ENCODE assay signal across 5 worm cellular contexts in genomic region chrV:7157089-7157488, ce11.
TF ChIP-seq lines count a peak whose summit lies in the region.

ugt-39 (plus strand) TSS chrV:7157142.

TF ChIP-seq in whole organism, L1 larva, 84 proteins besides CTCF, POLR2A, EP300 and RAD21:
- TF ChIP-seq skn-1 (tag; optimal IDR thresholded peaks at IDR 0.05; lab: Kevin White, UChicago): no peak
- peak in 3 of 6 experiments; percentile 17 to 42 (median 41) for TF ChIP-seq elt-3 (tag; optimal IDR thresholded peaks at IDR 0.05; lab: Kevin White, UChicago)
- TF ChIP-seq lin-13 (GFP tag; optimal IDR thresholded peaks at IDR 0.05; lab: Kevin White, UChicago): no peak
- TF ChIP-seq fkh-4 (tag; optimal IDR thresholded peaks at IDR 0.05; lab: Kevin White, UChicago; ENCODE audit: borderline replicate concordance): no peak
- TF ChIP-seq snu-23 (GFP tag; optimal IDR thresholded peaks at IDR 0.05; lab: Kevin White, UChicago): peak; percentile 5
- TF ChIP-seq hpl-2 (GFP tag; optimal IDR thresholded peaks at IDR 0.05; lab: Kevin White, UChicago): no peak
- TF ChIP-seq aha-1 (tag; optimal IDR thresholded peaks at IDR 0.05; lab: Kevin White, UChicago): no peak
- no peak for TF ChIP-seq lin-35 (GFP tag; optimal IDR thresholded peaks at IDR 0.05; lab: Kevin White, UChicago)
- TF ChIP-seq mef-2 (tag; optimal IDR thresholded peaks at IDR 0.05; lab: Kevin White, UChicago): no peak
- no peak for TF ChIP-seq rnt-1 (tag; optimal IDR thresholded peaks at IDR 0.05; lab: Kevin White, UChicago)
- no peak for TF ChIP-seq snpc-4 (tag; optimal IDR thresholded peaks at IDR 0.05; lab: Kevin White, UChicago)
- TF ChIP-seq lin-14 (GFP tag; optimal IDR thresholded peaks at IDR 0.05; lab: Kevin White, UChicago): peak; percentile 41
- TF ChIP-seq efl-1 (optimal IDR thresholded peaks at IDR 0.05; lab: Kevin White, UChicago): no peak
- TF ChIP-seq efl-1 (GFP tag; optimal IDR thresholded peaks at IDR 0.05 in 1 of 2; lab: Kevin White, UChicago): no peak
- peak; percentile 20 for TF ChIP-seq nhr-20 (tag; optimal IDR thresholded peaks at IDR 0.05; lab: Kevin White, UChicago)
- peak; percentile 62 for TF ChIP-seq elt-2 (tag; optimal IDR thresholded peaks at IDR 0.05; lab: Kevin White, UChicago)
- TF ChIP-seq hlh-4 (tag; optimal IDR thresholded peaks at IDR 0.05; lab: Kevin White, UChicago): no peak
- TF ChIP-seq alr-1 (tag; optimal IDR thresholded peaks at IDR 0.05; lab: Kevin White, UChicago; ENCODE audit: borderline replicate concordance): no peak

TF ChIP-seq in whole organism, L2 larva, 48 proteins besides CTCF, POLR2A, EP300 and RAD21:
- TF ChIP-seq unc-39 (tag; optimal IDR thresholded peaks at IDR 0.05; lab: Kevin White, UChicago) (no peak), snpc-4 (tag; optimal IDR thresholded peaks at IDR 0.05; lab: Kevin White, UChicago) (no peak), fos-1 (tag; optimal IDR thresholded peaks at IDR 0.05; lab: Kevin White, UChicago) (peak; percentile 58), unc-55 (GFP tag; optimal IDR thresholded peaks at IDR 0.05; lab: Kevin White, UChicago) (no peak), R02D3.7 (tag; optimal IDR thresholded peaks at IDR 0.05; lab: Kevin White, UChicago) (no peak), lin-11 (tag; optimal IDR thresholded peaks at IDR 0.05; lab: Kevin White, UChicago) (no peak), lsy-2 (tag; optimal IDR thresholded peaks at IDR 0.05; lab: Kevin White, UChicago) (no peak), sma-3 (GFP tag; optimal IDR thresholded peaks at IDR 0.05; lab: Kevin White, UChicago) (peak; percentile 1), nhr-129 (tag; optimal IDR thresholded peaks at IDR 0.05; lab: Kevin White, UChicago) (no peak), sma-9 (GFP tag; optimal IDR thresholded peaks at IDR 0.05; lab: Kevin White, UChicago) (peak; percentile 51), sma-9 (tag; optimal IDR thresholded peaks at IDR 0.05; lab: Kevin White, UChicago) (no peak)
TF ChIP-seq in whole organism, L2 larva: peak in this region for 3.

TF ChIP-seq in whole organism, L3 larva, 47 proteins besides CTCF, POLR2A, EP300 and RAD21:
- TF ChIP-seq aly-2 (tag; optimal IDR thresholded peaks at IDR 0.05; lab: Kevin White, UChicago) (no peak), nfya-1 (tag; optimal IDR thresholded peaks at IDR 0.05; lab: Kevin White, UChicago; ENCODE audit: insufficient read depth) (no peak), fkh-10 (GFP tag; optimal IDR thresholded peaks at IDR 0.05; lab: Kevin White, UChicago) (no peak), nhr-76 (tag; optimal IDR thresholded peaks at IDR 0.05; lab: Kevin White, UChicago) (no peak), nhr-28 (tag; optimal IDR thresholded peaks at IDR 0.05; lab: Kevin White, UChicago) (no peak), skn-1 (tag; optimal IDR thresholded peaks at IDR 0.05; lab: Kevin White, UChicago) (peak; percentile 38), eor-1 (tag; optimal IDR thresholded peaks at IDR 0.05; lab: Kevin White, UChicago) (no peak), elt-2 (tag; optimal IDR thresholded peaks at IDR 0.05; lab: Kevin White, UChicago) (peak; percentile 61), egl-27 (tag; optimal IDR thresholded peaks at IDR 0.05; lab: Kevin White, UChicago) (no peak), ztf-11 (tag; optimal IDR thresholded peaks at IDR 0.05; lab: Kevin White, UChicago) (no peak), fkh-2 (tag; optimal IDR thresholded peaks at IDR 0.05; lab: Kevin White, UChicago) (no peak), hmg-11 (tag; optimal IDR thresholded peaks at IDR 0.05; lab: Kevin White, UChicago) (no peak), ztf-4 (tag; optimal IDR thresholded peaks at IDR 0.05; lab: Kevin White, UChicago) (no peak), pqm-1 (tag; optimal IDR thresholded peaks at IDR 0.05; lab: Kevin White, UChicago) (peak; percentile 69), elt-1 (tag; optimal IDR thresholded peaks at IDR 0.05; lab: Kevin White, UChicago) (no peak)

TF ChIP-seq in whole organism, L4 larva, 104 proteins besides CTCF, POLR2A, EP300 and RAD21 (continues in another document):
- peak; percentile 70 for TF ChIP-seq dmd-6 (GFP tag; IDR thresholded peaks at IDR 0.05; lab: Robert Waterston, UW)
- no peak for TF ChIP-seq lin-38 (GFP tag; IDR thresholded peaks at IDR 0.05; lab: Robert Waterston, UW)
- no peak for TF ChIP-seq T20F7.1 (GFP tag; optimal IDR thresholded peaks at IDR 0.05; lab: Kevin White, UChicago)
- TF ChIP-seq mep-1 (tag; optimal IDR thresholded peaks at IDR 0.05; lab: Kevin White, UChicago): no peak
- TF ChIP-seq ama-1 (optimal IDR thresholded peaks at IDR 0.05; lab: Kevin White, UChicago): no peak
- TF ChIP-seq dve-1 (tag; optimal IDR thresholded peaks at IDR 0.05; lab: Kevin White, UChicago; ENCODE audit: insufficient read depth): peak; percentile 16
- no peak for TF ChIP-seq zag-1 (tag; optimal IDR thresholded peaks at IDR 0.05; lab: Kevin White, UChicago)
- no peak for TF ChIP-seq nhr-11 (tag; optimal IDR thresholded peaks at IDR 0.05; lab: Kevin White, UChicago)
- TF ChIP-seq nhr-28 (tag; optimal IDR thresholded peaks at IDR 0.05; lab: Kevin White, UChicago): peak; percentile 87
- no peak for TF ChIP-seq snpc-1.2 (GFP tag; IDR thresholded peaks at IDR 0.05; lab: Robert Waterston, UW)
- TF ChIP-seq duxl-1 (tag; optimal IDR thresholded peaks at IDR 0.05; lab: Kevin White, UChicago; ENCODE audit: poor library complexity): no peak
- no peak for TF ChIP-seq skn-1 (tag; optimal IDR thresholded peaks at IDR 0.05; lab: Kevin White, UChicago)
- TF ChIP-seq nhr-102 (tag; optimal IDR thresholded peaks at IDR 0.05; lab: Kevin White, UChicago): peak; percentile 68
- TF ChIP-seq nhr-48 (tag; optimal IDR thresholded peaks at IDR 0.05; lab: Kevin White, UChicago): no peak
- TF ChIP-seq php-3 (GFP tag; IDR thresholded peaks at IDR 0.05; lab: Robert Waterston, UW): 0 out of 2 replicates have a peak, but pooled peaks have one; percentile 47
- no peak for TF ChIP-seq F10B5.3 (tag; optimal IDR thresholded peaks at IDR 0.05; lab: Kevin White, UChicago)
- no peak for TF ChIP-seq set-16 (GFP tag; IDR thresholded peaks at IDR 0.05; lab: Robert Waterston, UW)
- peak; percentile 28 for TF ChIP-seq nhr-77 (tag; optimal IDR thresholded peaks at IDR 0.05; lab: Kevin White, UChicago)
- no peak for TF ChIP-seq ceh-20 (GFP tag; IDR thresholded peaks at IDR 0.05; lab: Robert Waterston, UW)
- no peak for TF ChIP-seq lin-15B (tag; optimal IDR thresholded peaks at IDR 0.05; lab: Kevin White, UChicago)
- TF ChIP-seq egl-27 (tag; optimal IDR thresholded peaks at IDR 0.05; lab: Kevin White, UChicago): no peak
- TF ChIP-seq daf-16 (GFP tag; optimal IDR thresholded peaks at IDR 0.05; lab: Kevin White, UChicago): no peak
- peak; percentile 91 for TF ChIP-seq daf-16 (tag; optimal IDR thresholded peaks at IDR 0.05; lab: Kevin White, UChicago)
- TF ChIP-seq nhr-76 (tag; optimal IDR thresholded peaks at IDR 0.05; lab: Kevin White, UChicago): no peak
- TF ChIP-seq mxl-3 (GFP tag; optimal IDR thresholded peaks at IDR 0.05; lab: Kevin White, UChicago): no peak
- TF ChIP-seq lin-13 (GFP tag; optimal IDR thresholded peaks at IDR 0.05; lab: Kevin White, UChicago): no peak
- TF ChIP-seq F44E2.7 (GFP tag; IDR thresholded peaks at IDR 0.05; lab: Robert Waterston, UW): no peak
- TF ChIP-seq Y48G9A.11 (GFP tag; IDR thresholded peaks at IDR 0.05; lab: Robert Waterston, UW): no peak

TF ChIP-seq in whole organism, young adult, 124 proteins besides CTCF, POLR2A, EP300 and RAD21:
- TF ChIP-seq unc-62 (GFP tag; optimal IDR thresholded peaks at IDR 0.05; lab: Kevin White, UChicago) (peak; percentile 14), egl-44 (GFP tag; IDR thresholded peaks at IDR 0.05; lab: Robert Waterston, UW) (no peak), hmg-20 (GFP tag; IDR thresholded peaks at IDR 0.05; lab: Robert Waterston, UW) (no peak), snpc-1.1 (tag; optimal IDR thresholded peaks at IDR 0.05; lab: Kevin White, UChicago; ENCODE audit: insufficient read depth) (no peak), snpc-4 (GFP tag; optimal IDR thresholded peaks at IDR 0.05; lab: Kevin White, UChicago) (no peak), snpc-4 (tag; optimal IDR thresholded peaks at IDR 0.05; lab: Kevin White, UChicago) (no peak), nhr-90 (tag; optimal IDR thresholded peaks at IDR 0.05; lab: Kevin White, UChicago) (no peak), nhr-80 (tag; optimal IDR thresholded peaks at IDR 0.05; lab: Kevin White, UChicago) (peak; percentile 76), attf-6 (GFP tag; IDR thresholded peaks at IDR 0.05; lab: Robert Waterston, UW) (no peak), die-1 (tag; optimal IDR thresholded peaks at IDR 0.05; lab: Kevin White, UChicago) (no peak), hlh-12 (tag; optimal IDR thresholded peaks at IDR 0.05; lab: Kevin White, UChicago) (no peak), nfya-1 (tag; optimal IDR thresholded peaks at IDR 0.05; lab: Kevin White, UChicago; ENCODE audit: borderline replicate concordance, insufficient read depth) (no peak), unc-130 (GFP tag; optimal IDR thresholded peaks at IDR 0.05; lab: Kevin White, UChicago) (no peak), ama-1 (optimal IDR thresholded peaks at IDR 0.05; lab: Kevin White, UChicago) (no peak), ama-1 (GFP tag; optimal IDR thresholded peaks at IDR 0.05; lab: Kevin White, UChicago) (no peak), Y79H2A.3 (GFP tag; conservative IDR thresholded peaks at IDR 0.05; lab: Robert Waterston, UW) (no peak), aptf-3 (GFP tag; IDR thresholded peaks at IDR 0.05; lab: Robert Waterston, UW) (no peak), ceh-100 (GFP tag; IDR thresholded peaks at IDR 0.05; lab: Robert Waterston, UW) (no peak), pbrm-1 (GFP tag; IDR thresholded peaks at IDR 0.05; lab: Robert Waterston, UW) (no peak)
